Fruit fly (Drosophila melanogaster): Measurements from ENCODE around the gene CG10864.
A peak's percentile ranks its signal among the peaks of the same experiment; 100 is the strongest.

CG10864 gene

dm6 chr3R:18404713-18405112 lies 6.7 kb downstream of the CG10864 start, which contains the start of gene CG7685 (continued):
- TF ChIP-seq sima (GFP tag; optimal IDR thresholded peaks at IDR 0.05) (peak; percentile 47), CG18764 (GFP tag; optimal IDR thresholded peaks at IDR 0.05) (peak; percentile 52), Bteb2 (GFP tag; optimal IDR thresholded peaks at IDR 0.05) (peak; percentile 66), HmgD (GFP tag; optimal IDR thresholded peaks at IDR 0.05) (peak; percentile 56), NFAT (GFP tag; IDR thresholded peaks at IDR 0.05) (peak; percentile 76), ftz-f1 (GFP tag; optimal IDR thresholded peaks at IDR 0.05) (peak; percentile 29), CG4854 (GFP tag; optimal IDR thresholded peaks at IDR 0.05) (peak; percentile 68), ase (GFP tag; IDR thresholded peaks at IDR 0.05) (no peak), CG15479 (GFP tag; optimal IDR thresholded peaks at IDR 0.05) (no peak), Chrac-16 (GFP tag; optimal IDR thresholded peaks at IDR 0.05) (peak; percentile 55), HLH3B (GFP tag; IDR thresholded peaks at IDR 0.05) (no peak; the same call in 1 of the 2 replicates), sna (GFP tag; IDR thresholded peaks at IDR 0.05; ENCODE audit: partially characterized antibody) (0 out of 2 replicates have a peak, but pooled peaks have one; percentile 25), Mes4 (GFP tag; optimal IDR thresholded peaks at IDR 0.05) (peak; percentile 8), Drgx (GFP tag; IDR thresholded peaks at IDR 0.05) (no peak), CG34224 (GFP tag; IDR thresholded peaks at IDR 0.05; ENCODE audit: partially characterized antibody) (peak; percentile 24; the same call in 1 of the 3 replicates), CrebB (tag; optimal IDR thresholded peaks at IDR 0.05) (peak; percentile 34), CG12219 (GFP tag; optimal IDR thresholded peaks at IDR 0.05) (peak; percentile 29), CG16863 (GFP tag; optimal IDR thresholded peaks at IDR 0.05) (peak; percentile 58), CG2129 (GFP tag; IDR thresholded peaks at IDR 0.05; ENCODE audit: partially characterized antibody) (no peak), wek (GFP tag; optimal IDR thresholded peaks at IDR 0.05) (no peak), Deaf1 (tag; optimal IDR thresholded peaks at IDR 0.05) (peak; percentile 32), jing (GFP tag; optimal IDR thresholded peaks at IDR 0.05) (no peak), slou (GFP tag; optimal IDR thresholded peaks at IDR 0.05) (no peak), CG17361 (GFP tag; IDR thresholded peaks at IDR 0.05) (peak; percentile 58; the same call in 1 of the 3 replicates), Fer3 (tag; optimal IDR thresholded peaks at IDR 0.05) (peak; percentile 72), gsb-n (tag; optimal IDR thresholded peaks at IDR 0.05) (no peak), zen2 (GFP tag; IDR thresholded peaks at IDR 0.05; ENCODE audit: partially characterized antibody) (no peak), Aef1 (GFP tag; IDR thresholded peaks at IDR 0.05) (peak; percentile 84), CG10543 (GFP tag; optimal IDR thresholded peaks at IDR 0.05) (peak; percentile 78), Hsf (GFP tag; optimal IDR thresholded peaks at IDR 0.05) (peak; percentile 56), az2 (GFP tag; optimal IDR thresholded peaks at IDR 0.05) (peak; percentile 66), Atf6 (GFP tag; IDR thresholded peaks at IDR 0.05) (peak; percentile 66), CG13624 (GFP tag; optimal IDR thresholded peaks at IDR 0.05) (peak; percentile 59), Ets65A (GFP tag) (peak; percentile 89), CoRest (tag; optimal IDR thresholded peaks at IDR 0.05) (peak; percentile 59), HHEX (GFP tag; optimal IDR thresholded peaks at IDR 0.05) (peak; percentile 40), CG11696 (GFP tag; IDR thresholded peaks at IDR 0.05) (no peak), pnt (GFP tag; optimal IDR thresholded peaks at IDR 0.05) (peak; percentile 20), Six4 (GFP tag; optimal IDR thresholded peaks at IDR 0.05) (peak; percentile 44), bsh (GFP tag; optimal IDR thresholded peaks at IDR 0.05) (peak in 1 of 2 experiments; percentile 54), z (GFP tag; IDR thresholded peaks at IDR 0.05) (no peak), grau (tag; optimal IDR thresholded peaks at IDR 0.05) (peak; percentile 72), CG11456 (GFP tag; IDR thresholded peaks at IDR 0.05) (peak; percentile 72; the same call in 2 of the 3 replicates), Pdp1 (GFP tag; optimal IDR thresholded peaks at IDR 0.05) (peak; percentile 54 to 68), CG4328 (GFP tag; optimal IDR thresholded peaks at IDR 0.05) (peak; percentile 55), nau (GFP tag; optimal IDR thresholded peaks at IDR 0.05) (peak; percentile 51), Ssrp (tag; optimal IDR thresholded peaks at IDR 0.05) (peak; percentile 33), CG12391 (tag; optimal IDR thresholded peaks at IDR 0.05) (peak; percentile 77), CG17359 (tag; optimal IDR thresholded peaks at IDR 0.05) (peak; percentile 63), toy (GFP tag; IDR thresholded peaks at IDR 0.05) (no peak), ab (GFP tag; optimal IDR thresholded peaks at IDR 0.05) (no peak)

All from whole organism, embryonic.